Worm (Caenorhabditis elegans) whole organism, young adult: Measurements from ENCODE around the gene str-47.
A peak's percentile ranks its signal among the peaks of the same experiment; 100 is the strongest.

Experiments
- B0019.2 ChIP-seq: fragments of 200-800 bp; sonication (Bioruptor generic); conservative IDR thresholded peaks from 2 replicates; pipeline ENCODE4 v1.3.6; 2022; ENCODE audit warnings: missing genetic modification reagents, missing genetic modification characterization, missing compliant biosample characterization
- B0035.1 ChIP-seq: sonication (generic microtip); optimal IDR thresholded peaks from 2 replicates; lab custom pipeline; 2016; ENCODE audit warnings: missing genetic modification characterization, mild to moderate bottlenecking, missing compliant biosample characterization, missing genotype, missing genetic modification reagents
- C17E4.6 ChIP-seq: fragments of 200-800 bp; sonication (Bioruptor generic); IDR thresholded peaks from 2 replicates; pipeline ENCODE4 v1.3.6; 2022; ENCODE audit warnings: missing genetic modification reagents, missing genetic modification characterization, missing compliant biosample characterization
- F33H1.4 ChIP-seq: fragments of 200-800 bp; sonication (Bioruptor generic); IDR thresholded peaks from 2 replicates; pipeline ENCODE4 v1.3.6; 2022; ENCODE audit warnings: missing genetic modification reagents, missing genetic modification characterization, missing compliant biosample characterization
- F52B5.7 ChIP-seq: sonication (generic microtip); optimal IDR thresholded peaks from 2 replicates; lab custom pipeline; 2016; ENCODE audit warnings: mild to moderate bottlenecking, missing genetic modification characterization, missing compliant biosample characterization
- F55B11.4 ChIP-seq: sonication (generic microtip); optimal IDR thresholded peaks from 2 replicates; lab custom pipeline; 2016; ENCODE audit warnings: missing compliant biosample characterization, missing genetic modification characterization, borderline replicate concordance; ENCODE audit not compliant: insufficient read depth
- F57A8.1 ChIP-seq: fragments of 200-800 bp; sonication (Bioruptor generic); optimal IDR thresholded peaks from 2 replicates; lab custom pipeline; 2018; ENCODE audit warnings: mild to moderate bottlenecking, missing genetic modification characterization, moderate library complexity, missing compliant biosample characterization
- K11D2.4 ChIP-seq: fragments of 200-800 bp; sonication (Bioruptor generic); IDR thresholded peaks from 2 replicates; pipeline ENCODE4 v1.3.6; 2022; ENCODE audit warnings: missing genetic modification reagents, missing genetic modification characterization, missing compliant biosample characterization
- K12H6.12 ChIP-seq: fragments of 200-800 bp; sonication (Bioruptor generic); optimal IDR thresholded peaks from 2 replicates; lab custom pipeline; 2018; ENCODE audit warnings: mild to moderate bottlenecking, missing genetic modification characterization, missing compliant biosample characterization
- T26A5.8 ChIP-seq: sonication (generic microtip); optimal IDR thresholded peaks from 2 replicates; lab custom pipeline; 2016; ENCODE audit warnings: missing genetic modification characterization, missing compliant biosample characterization
- Y53G8AR.9 ChIP-seq: fragments of 200-800 bp; sonication (Bioruptor generic); conservative IDR thresholded peaks from 2 replicates; pipeline ENCODE4 v1.3.6; 2022; ENCODE audit warnings: missing genetic modification reagents, missing genetic modification characterization, missing compliant biosample characterization
- Y79H2A.3 ChIP-seq: fragments of 200-800 bp; sonication (Bioruptor generic); conservative IDR thresholded peaks from 2 replicates; pipeline ENCODE4 v1.3.6; 2022; ENCODE audit warnings: missing genetic modification reagents, missing genetic modification characterization, missing compliant biosample characterization
- ama-1 ChIP-seq, 3 experiments: fragments of 150-350 bp in 1 of 3; sonication (generic microtip) in 2 of 3; optimal IDR thresholded peaks; 2 replicates each; lab custom pipeline; 2014 to 2018; ENCODE audit warnings: missing biosample characterization in 2 of 3, missing genetic modification characterization in 2 of 3, missing genetic modification reagents in 2 of 3
- aptf-2 ChIP-seq: fragments of 200-800 bp; sonication (Bioruptor generic); conservative IDR thresholded peaks from 2 replicates; pipeline ENCODE4 v1.3.6; 2022; ENCODE audit warnings: missing genetic modification reagents, missing genetic modification characterization, missing compliant biosample characterization
- cebp-2 ChIP-seq: fragments of 200-800 bp; sonication (Bioruptor generic); IDR thresholded peaks from 2 replicates; pipeline ENCODE4 v1.3.6; 2022; ENCODE audit warnings: missing genetic modification characterization, missing compliant biosample characterization
- ceh-100 ChIP-seq: fragments of 200-800 bp; sonication (Bioruptor generic); IDR thresholded peaks from 2 replicates; pipeline ENCODE4 v1.3.6; 2022; ENCODE audit warnings: missing genetic modification reagents, missing genetic modification characterization, missing compliant biosample characterization
- ceh-79 ChIP-seq: sonication (generic microtip); optimal IDR thresholded peaks from 2 replicates; lab custom pipeline; 2017; ENCODE audit warnings: mild to moderate bottlenecking, missing genetic modification characterization, missing compliant biosample characterization
- ceh-91 ChIP-seq: fragments of 200-800 bp; sonication (Bioruptor generic); IDR thresholded peaks from 2 replicates; pipeline ENCODE4 v1.3.6; 2022; ENCODE audit warnings: missing genetic modification reagents, missing genetic modification characterization, missing compliant biosample characterization
- dpl-1 ChIP-seq: fragments of 150-350 bp; optimal IDR thresholded peaks from 2 replicates; lab custom pipeline; 2014; ENCODE audit warnings: missing biosample characterization, missing genetic modification reagents, missing genetic modification characterization
- efl-1 ChIP-seq: fragments of 150-350 bp; optimal IDR thresholded peaks from 2 replicates; lab custom pipeline; 2014; ENCODE audit warnings: missing biosample characterization, missing genetic modification reagents, missing genetic modification characterization
- egrh-3 ChIP-seq: fragments of 200-800 bp; sonication (Bioruptor generic); IDR thresholded peaks from 2 replicates; pipeline ENCODE4 v1.3.6; 2022; ENCODE audit warnings: missing genetic modification reagents, missing genetic modification characterization, missing compliant biosample characterization
- ets-4 ChIP-seq: fragments of 200-800 bp; sonication (Bioruptor generic); optimal IDR thresholded peaks from 2 replicates; lab custom pipeline; 2018; ENCODE audit warnings: mild to moderate bottlenecking, missing genetic modification characterization, missing compliant biosample characterization
- hlh-12 ChIP-seq: sonication (generic microtip); optimal IDR thresholded peaks from 2 replicates; lab custom pipeline; 2016; ENCODE audit warnings: missing genetic modification characterization, missing compliant biosample characterization
- hlh-26 ChIP-seq: fragments of 200-800 bp; sonication (Bioruptor generic); conservative IDR thresholded peaks from 2 replicates; pipeline ENCODE4 v1.3.6; 2022; ENCODE audit warnings: missing genetic modification reagents, missing genetic modification characterization, missing compliant biosample characterization
- hrde-1 ChIP-seq: sonication (generic microtip); optimal IDR thresholded peaks from 2 replicates; lab custom pipeline; 2016; ENCODE audit warnings: missing genetic modification characterization, mild to moderate bottlenecking, missing compliant biosample characterization, moderate library complexity, missing genotype, missing genetic modification reagents, borderline replicate concordance
- let-607 ChIP-seq, 2 experiments: fragments of 200-800 bp in 1 of 2; sonication (Bioruptor generic) in 1 of 2; sonication (generic microtip) in 1 of 2; optimal IDR thresholded peaks; 2 replicates each; lab custom pipeline; 2016 to 2018; ENCODE audit warnings: mild to moderate bottlenecking in 2 of 2, missing compliant biosample characterization in 2 of 2, missing genetic modification characterization in 2 of 2, moderate library complexity in 2 of 2, missing genotype in 1 of 2
- lin-35 ChIP-seq, 3 experiments: fragments of 150-350 bp in 2 of 3; sonication (generic microtip) in 1 of 3; optimal IDR thresholded peaks; 2 replicates each; lab custom pipeline; 2014 to 2018; ENCODE audit warnings: missing biosample characterization in 3 of 3, missing genetic modification characterization in 3 of 3, missing genetic modification reagents in 3 of 3
- lsl-1 ChIP-seq: fragments of 200-800 bp; sonication (Bioruptor generic); optimal IDR thresholded peaks from 2 replicates; lab custom pipeline; 2018; ENCODE audit warnings: mild to moderate bottlenecking, missing genetic modification characterization, moderate library complexity, missing compliant biosample characterization
- lsy-27 ChIP-seq: sonication (generic microtip); optimal IDR thresholded peaks from 2 replicates; lab custom pipeline; 2017; ENCODE audit warnings: missing genetic modification characterization, mild to moderate bottlenecking, missing compliant biosample characterization, antibody characterized with exemption, missing genotype, borderline replicate concordance; ENCODE audit not compliant: insufficient read depth
- madf-6 ChIP-seq: fragments of 200-800 bp; sonication (Bioruptor generic); IDR thresholded peaks from 2 replicates; pipeline ENCODE4 v1.3.6; 2022; ENCODE audit warnings: missing genetic modification reagents, missing genetic modification characterization, missing compliant biosample characterization
- madf-8 ChIP-seq: fragments of 200-800 bp; sonication (Bioruptor generic); conservative IDR thresholded peaks from 2 replicates; pipeline ENCODE4 v1.3.6; 2022; ENCODE audit warnings: missing genetic modification reagents, missing genetic modification characterization, missing compliant biosample characterization
- mel-28 ChIP-seq: sonication (generic microtip); optimal IDR thresholded peaks from 2 replicates; lab custom pipeline; 2016; ENCODE audit warnings: borderline replicate concordance, mild to moderate bottlenecking, missing genetic modification characterization, missing compliant biosample characterization
- mes-4 ChIP-seq: sonication (generic microtip); optimal IDR thresholded peaks from 2 replicates; lab custom pipeline; 2016; ENCODE audit warnings: missing genotype, missing genetic modification characterization, missing compliant biosample characterization
- nfyb-1 ChIP-seq: fragments of 200-800 bp; sonication (Bioruptor generic); IDR thresholded peaks from 2 replicates; pipeline ENCODE4 v1.3.6; 2022; ENCODE audit warnings: missing genetic modification reagents, missing genetic modification characterization, missing compliant biosample characterization
- nhr-80 ChIP-seq: sonication (generic microtip); optimal IDR thresholded peaks from 2 replicates; lab custom pipeline; 2016; ENCODE audit warnings: missing genetic modification characterization, missing compliant biosample characterization
- rcor-1 ChIP-seq: fragments of 200-800 bp; sonication (Bioruptor generic); IDR thresholded peaks from 2 replicates; pipeline ENCODE4 v1.3.6; 2022; ENCODE audit warnings: missing genetic modification reagents, missing genetic modification characterization, missing compliant biosample characterization
- snpc-3.4 ChIP-seq: sonication (generic microtip); optimal IDR thresholded peaks from 2 replicates; lab custom pipeline; 2017; ENCODE audit warnings: missing genetic modification characterization, mild to moderate bottlenecking, missing compliant biosample characterization, antibody characterized with exemption, moderate library complexity, missing genotype, missing genetic modification reagents
- snpc-4 ChIP-seq, 5 experiments: fragments of 150-350 bp in 1 of 5; sonication (generic microtip) in 4 of 5; optimal IDR thresholded peaks; 2 replicates each; lab custom pipeline; 2014 to 2018; ENCODE audit warnings: missing genetic modification characterization in 5 of 5, missing biosample characterization in 3 of 5, antibody characterized with exemption in 2 of 5, mild to moderate bottlenecking in 2 of 5, missing compliant biosample characterization in 2 of 5, missing genotype in 2 of 5, moderate library complexity in 2 of 5, missing genetic modification reagents in 1 of 5
- somi-1 ChIP-seq: fragments of 200-800 bp; sonication (Bioruptor generic); optimal IDR thresholded peaks from 2 replicates; lab custom pipeline; 2018; ENCODE audit warnings: mild to moderate bottlenecking, missing genetic modification characterization, missing compliant biosample characterization
- sptf-2 ChIP-seq: fragments of 200-800 bp; sonication (Bioruptor generic); optimal IDR thresholded peaks from 2 replicates; lab custom pipeline; 2018; ENCODE audit warnings: mild to moderate bottlenecking, missing genetic modification characterization, missing compliant biosample characterization
- unc-62 ChIP-seq: fragments of 150-350 bp; optimal IDR thresholded peaks from 2 replicates; lab custom pipeline; 2014; ENCODE audit warnings: missing biosample characterization, missing genetic modification reagents, missing genetic modification characterization
- xnd-1 ChIP-seq: sonication (generic microtip); optimal IDR thresholded peaks from 2 replicates; lab custom pipeline; 2016; ENCODE audit warnings: missing genotype, missing genetic modification reagents, missing genetic modification characterization, missing compliant biosample characterization
- zim-3 ChIP-seq: sonication (generic microtip); optimal IDR thresholded peaks from 2 replicates; lab custom pipeline; 2017; ENCODE audit warnings: mild to moderate bottlenecking, missing genetic modification characterization, moderate library complexity, missing compliant biosample characterization
- ztf-18 ChIP-seq: sonication (generic microtip); optimal IDR thresholded peaks from 2 replicates; lab custom pipeline; 2016; ENCODE audit warnings: missing genotype, mild to moderate bottlenecking, missing genetic modification characterization, missing compliant biosample characterization
- ztf-25 ChIP-seq: fragments of 200-800 bp; sonication (Bioruptor generic); IDR thresholded peaks from 2 replicates; pipeline ENCODE4 v1.3.6; 2022; ENCODE audit warnings: missing genetic modification reagents, missing genetic modification characterization, missing compliant biosample characterization

Gene str-47

ce11 chrV:7618114-7618513 lies 27.4 kb upstream of the str-47 start, which contains the start of gene C50E3.15:
C50E3.15 (plus strand) TSS chrV:7618414.
- TF ChIP-seq hlh-12 (tag; lab: Kevin White, UChicago) (no peak), B0019.2 (GFP tag; lab: Robert Waterston, UW) (no peak), zim-3 (tag; lab: Kevin White, UChicago) (no peak), sptf-2 (GFP tag; lab: Kevin White, UChicago) (no peak), madf-8 (GFP tag; lab: Robert Waterston, UW) (no peak), lin-35 (GFP tag; optimal IDR thresholded peaks at IDR 0.05; lab: Kevin White, UChicago) (no peak), unc-62 (GFP tag; lab: Kevin White, UChicago) (no peak), F55B11.4 (tag; lab: Kevin White, UChicago) (no peak), egrh-3 (GFP tag; lab: Robert Waterston, UW) (no peak)

DNA sequence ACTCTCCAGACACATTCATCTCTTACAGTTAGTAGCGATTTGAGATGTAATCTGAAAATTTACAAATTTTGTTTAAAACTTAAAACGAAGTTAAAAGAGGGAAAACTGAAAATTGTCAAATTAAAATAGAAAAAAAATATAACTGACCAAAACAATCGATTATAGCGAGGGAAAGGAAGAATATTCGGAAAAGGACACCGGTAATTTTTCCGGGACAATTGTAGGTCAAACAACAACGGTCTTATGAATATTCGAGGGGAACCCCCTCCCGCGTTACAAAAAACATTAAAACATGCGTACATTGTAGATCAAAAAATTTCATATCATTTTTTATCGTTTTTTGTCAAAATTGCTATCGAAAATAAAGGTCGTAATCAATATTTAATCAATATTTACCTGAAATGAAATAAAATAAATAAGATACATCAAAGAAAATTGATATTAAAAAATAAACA lies 23.5 kb upstream of the str-47 start, which contains the start of gene C50E3.12:
C50E3.12 (minus strand) TSS at position 51 of the 455 bp plus-strand sequence.
- TF ChIP-seq let-607 (tag; optimal IDR thresholded peaks at IDR 0.05; lab: Kevin White, UChicago) (no peak), ets-4 (GFP tag; lab: Kevin White, UChicago) (no peak), nhr-80 (tag; lab: Kevin White, UChicago) (no peak), hlh-26 (no peak), somi-1 (GFP tag; lab: Kevin White, UChicago) (no peak), lsy-27 (no peak), F33H1.4 (0 out of 2 replicates have a peak, but pooled peaks have one; percentile 11), madf-8 (GFP tag; lab: Robert Waterston, UW) (peak; percentile 75), Y53G8AR.9 (no peak), ztf-25 (GFP tag; lab: Robert Waterston, UW) (no peak), aptf-2 (GFP tag; lab: Robert Waterston, UW) (no peak), rcor-1 (no peak), nfyb-1 (GFP tag; lab: Robert Waterston, UW) (no peak), snpc-4 (GFP tag; optimal IDR thresholded peaks at IDR 0.05; lab: Kevin White, UChicago) (no peak), snpc-4 (tag; optimal IDR thresholded peaks at IDR 0.05; lab: Kevin White, UChicago) (no peak), B0035.1 (tag; lab: Kevin White, UChicago) (no peak), B0019.2 (GFP tag; lab: Robert Waterston, UW) (no peak), mel-28 (tag; lab: Kevin White, UChicago) (no peak), ceh-79 (no peak), lsl-1 (GFP tag; lab: Kevin White, UChicago) (peak; percentile 5), ama-1 (optimal IDR thresholded peaks at IDR 0.05; lab: Kevin White, UChicago) (no peak), ama-1 (GFP tag; optimal IDR thresholded peaks at IDR 0.05; lab: Kevin White, UChicago) (no peak), Y79H2A.3 (GFP tag; lab: Robert Waterston, UW) (no peak), T26A5.8 (tag; lab: Kevin White, UChicago) (no peak), egrh-3 (GFP tag; lab: Robert Waterston, UW) (no peak), efl-1 (GFP tag; lab: Kevin White, UChicago) (peak; percentile 79), ceh-100 (no peak), K11D2.4 (no peak), hrde-1 (tag; lab: Kevin White, UChicago) (no peak), lin-35 (GFP tag; optimal IDR thresholded peaks at IDR 0.05; lab: Kevin White, UChicago) (no peak), xnd-1 (tag; lab: Kevin White, UChicago) (peak; percentile 30), cebp-2 (GFP tag; lab: Robert Waterston, UW) (no peak), C17E4.6 (GFP tag; lab: Robert Waterston, UW) (no peak), ceh-91 (GFP tag; lab: Robert Waterston, UW) (no peak), F57A8.1 (GFP tag; lab: Kevin White, UChicago) (no peak), mes-4 (tag; lab: Kevin White, UChicago) (no peak), snpc-3.4 (tag; lab: Kevin White, UChicago) (no peak), dpl-1 (peak; percentile 45), ztf-18 (tag; lab: Kevin White, UChicago) (no peak), F52B5.7 (no peak), madf-6 (peak; percentile 89), K12H6.12 (no peak)
